Fruit fly (Drosophila melanogaster): ENCODE data around the gene Sgs8.

Gene Sgs8

dm6 chr3L:11533704-11534319, 24.6 kb upstream of the Sgs8 start (continued):
- peak; percentile 33 for TF ChIP-seq CG12769 (tag; optimal IDR thresholded peaks at IDR 0.05)
- TF ChIP-seq klu (GFP tag; IDR thresholded peaks at IDR 0.05), result peak; percentile 49; the same call in 1 of the 2 replicates
- no peak for TF ChIP-seq CG17829 (tag; optimal IDR thresholded peaks at IDR 0.05)
- TF ChIP-seq hb (GFP tag; IDR thresholded peaks at IDR 0.05; ENCODE audit: partially characterized antibody), result no peak
- TF ChIP-seq CG42726 (GFP tag; IDR thresholded peaks at IDR 0.05; ENCODE audit: partially characterized antibody), result no peak
- no peak for TF ChIP-seq CG32772 (GFP tag; IDR thresholded peaks at IDR 0.05)
- TF ChIP-seq CG1233 (GFP tag; optimal IDR thresholded peaks at IDR 0.05), result peak; percentile 34
- TF ChIP-seq Xbp1 (GFP tag; optimal IDR thresholded peaks at IDR 0.05), result peak; percentile 5
- TF ChIP-seq CG16779 (GFP tag; IDR thresholded peaks at IDR 0.05), result no peak
- TF ChIP-seq Hr3 (GFP tag; optimal IDR thresholded peaks at IDR 0.05), result no peak
- TF ChIP-seq Dfd (GFP tag; optimal IDR thresholded peaks at IDR 0.05), result no peak
- TF ChIP-seq CG8281 (tag; optimal IDR thresholded peaks at IDR 0.05), result peak; percentile 16
- peak; percentile 2 for TF ChIP-seq vfl (GFP tag; optimal IDR thresholded peaks at IDR 0.05)
- no peak for TF ChIP-seq MTF-1 (GFP tag; optimal IDR thresholded peaks at IDR 0.05; ENCODE audit: borderline replicate concordance)
- no peak for TF ChIP-seq chm (GFP tag; IDR thresholded peaks at IDR 0.05)
- no peak for TF ChIP-seq CG14965 (GFP tag; optimal IDR thresholded peaks at IDR 0.05; ENCODE audit: borderline replicate concordance)
- TF ChIP-seq dm (GFP tag; optimal IDR thresholded peaks at IDR 0.05), result peak; percentile 5
- TF ChIP-seq tll (GFP tag; optimal IDR thresholded peaks at IDR 0.05), result no peak
- no peak for TF ChIP-seq ase (GFP tag; IDR thresholded peaks at IDR 0.05)
- no peak for TF ChIP-seq D (optimal IDR thresholded peaks at IDR 0.05)
- no peak for TF ChIP-seq D (GFP tag; optimal IDR thresholded peaks at IDR 0.05)
- TF ChIP-seq phol (tag; optimal IDR thresholded peaks at IDR 0.05), result peak; percentile 19
- TF ChIP-seq yki (optimal IDR thresholded peaks at IDR 0.05), result no peak
- peak; percentile 32 for TF ChIP-seq Vsx1 (GFP tag; optimal IDR thresholded peaks at IDR 0.05)
- peak; percentile 4; the same call in 1 of the 2 replicates for TF ChIP-seq NFAT (GFP tag; IDR thresholded peaks at IDR 0.05)
- peak; percentile 50; the same call in 1 of the 2 replicates for TF ChIP-seq al (GFP tag; IDR thresholded peaks at IDR 0.05)
- 0 out of 3 replicates have a peak, but pooled peaks have one; percentile 16 for TF ChIP-seq so (GFP tag; IDR thresholded peaks at IDR 0.05)
- no peak for TF ChIP-seq toy (GFP tag; IDR thresholded peaks at IDR 0.05)
- TF ChIP-seq TFAM (GFP tag; optimal IDR thresholded peaks at IDR 0.05), result no peak
- TF ChIP-seq Opbp (GFP tag; IDR thresholded peaks at IDR 0.05; ENCODE audit: partially characterized antibody), result no peak
- TF ChIP-seq cas (GFP tag; IDR thresholded peaks at IDR 0.05), result no peak
- no peak for TF ChIP-seq fru (optimal IDR thresholded peaks at IDR 0.05)
- TF ChIP-seq CG8359 (GFP tag; optimal IDR thresholded peaks at IDR 0.05; ENCODE audit: borderline replicate concordance), result no peak
- no peak for TF ChIP-seq Ets65A (GFP tag)
- TF ChIP-seq schlank (tag; optimal IDR thresholded peaks at IDR 0.05), result peak; percentile 23
- no peak for TF ChIP-seq jing (GFP tag; optimal IDR thresholded peaks at IDR 0.05)
- TF ChIP-seq caup (GFP tag; optimal IDR thresholded peaks at IDR 0.05; ENCODE audit: severe bottlenecking), result peak; percentile 41
- no peak for TF ChIP-seq CG6683 (GFP tag; optimal IDR thresholded peaks at IDR 0.05)
- TF ChIP-seq bowl (GFP tag; IDR thresholded peaks at IDR 0.05), result 0 out of 2 replicates have a peak, but pooled peaks have one; percentile 31
- TF ChIP-seq sima (GFP tag; optimal IDR thresholded peaks at IDR 0.05), result no peak
- no peak for TF ChIP-seq knrl (GFP tag; IDR thresholded peaks at IDR 0.05; ENCODE audit: partially characterized antibody)
- TF ChIP-seq CG2712 (tag; optimal IDR thresholded peaks at IDR 0.05), result peak; percentile 17
- no peak for TF ChIP-seq zfh1 (GFP tag; IDR thresholded peaks at IDR 0.05)
- no peak for TF ChIP-seq crc (GFP tag; optimal IDR thresholded peaks at IDR 0.05)
- peak; percentile 20 to 66 for TF ChIP-seq dpn (GFP tag; optimal IDR thresholded peaks at IDR 0.05)
- no peak for TF ChIP-seq CG8388 (GFP tag; optimal IDR thresholded peaks at IDR 0.05)
- peak; percentile 23 for TF ChIP-seq CG10147 (GFP tag; optimal IDR thresholded peaks at IDR 0.05)
- no peak for TF ChIP-seq HmgZ (tag; optimal IDR thresholded peaks at IDR 0.05)
- peak; percentile 36 for TF ChIP-seq pnt (GFP tag; optimal IDR thresholded peaks at IDR 0.05)
- no peak for TF ChIP-seq h (optimal IDR thresholded peaks at IDR 0.05)
- no peak for TF ChIP-seq trem (tag; optimal IDR thresholded peaks at IDR 0.05)
